Worm (Caenorhabditis elegans) whole organism, L2 larva: Measurements from ENCODE around the gene sym-4.

Experiments used
- alr-1 ChIP-seq: fragments of 150-350 bp; optimal IDR thresholded peaks from 2 replicates; lab custom pipeline; 2014; ENCODE audit warnings: missing biosample characterization, missing genetic modification characterization
- ama-1 ChIP-seq: fragments of 150-350 bp; optimal IDR thresholded peaks from 2 replicates; lab custom pipeline; 2018; ENCODE audit warnings: inconsistent platforms
- dmd-4 ChIP-seq: sonication (generic microtip); optimal IDR thresholded peaks from 2 replicates; lab custom pipeline; 2017; ENCODE audit warnings: missing biosample characterization, missing genetic modification characterization
- egl-27 ChIP-seq: sonication (generic microtip); optimal IDR thresholded peaks from 3 replicates; lab custom pipeline; 2017; ENCODE audit warnings: missing biosample characterization, missing genetic modification reagents, missing genetic modification characterization
- elt-3 ChIP-seq: sonication (generic microtip); optimal IDR thresholded peaks from 2 replicates; lab custom pipeline; 2017; ENCODE audit warnings: missing biosample characterization, missing genetic modification characterization
- lin-13 ChIP-seq: fragments of 150-350 bp; optimal IDR thresholded peaks from 2 replicates; lab custom pipeline; 2014; ENCODE audit warnings: missing biosample characterization, missing genetic modification reagents, missing genetic modification characterization
- nhr-25 ChIP-seq: fragments of 150-350 bp; sonication (generic microtip); optimal IDR thresholded peaks from 3 replicates; lab custom pipeline; 2014; ENCODE audit warnings: missing biosample characterization, missing genetic modification characterization
- unc-39 ChIP-seq: fragments of 150-350 bp; optimal IDR thresholded peaks from 2 replicates; lab custom pipeline; 2014; ENCODE audit warnings: missing biosample characterization, missing genetic modification characterization
- unc-62 ChIP-seq: fragments of 150-350 bp; optimal IDR thresholded peaks from 2 replicates; lab custom pipeline; 2014; ENCODE audit warnings: missing biosample characterization, missing genetic modification reagents, missing genetic modification characterization
- zag-1 ChIP-seq: fragments of 150-350 bp; optimal IDR thresholded peaks from 2 replicates; lab custom pipeline; 2014; ENCODE audit warnings: missing biosample characterization, missing genetic modification characterization

- no peak for TF ChIP-seq ama-1 (lab: Kevin White, UChicago)
- no peak for TF ChIP-seq unc-39
- TF ChIP-seq elt-3 (tag; lab: Kevin White, UChicago): no peak
- TF ChIP-seq nhr-25 (tag; lab: Kevin White, UChicago): no peak
- no peak for TF ChIP-seq dmd-4
- TF ChIP-seq zag-1: no peak
- TF ChIP-seq unc-62 (GFP tag; lab: Kevin White, UChicago): no peak
- peak; percentile 29 for TF ChIP-seq lin-13 (GFP tag; lab: Kevin White, UChicago)
- TF ChIP-seq alr-1 (tag; lab: Kevin White, UChicago): no peak
- TF ChIP-seq egl-27 (tag; lab: Kevin White, UChicago): no peak
Measured at ce11 chrX:14115480-14116161, 53.8 kb downstream of the sym-4 start, which contains the start of gene F28H6.7.
